Fruit fly (Drosophila melanogaster): ENCODE results near the gene CG14321.

CG14321 gene

dm6 chr3R:17759773-17760476, 26.5 kb downstream of the CG14321 start:
- TF ChIP-seq cwo (GFP tag; optimal IDR thresholded peaks at IDR 0.05) (peak; percentile 57), CG32767 (GFP tag; IDR thresholded peaks at IDR 0.05) (no peak), CG10543 (GFP tag; optimal IDR thresholded peaks at IDR 0.05) (peak; percentile 49), oc (tag; optimal IDR thresholded peaks at IDR 0.05) (no peak), sug (tag; optimal IDR thresholded peaks at IDR 0.05) (peak; percentile 83), CG3281 (GFP tag; optimal IDR thresholded peaks at IDR 0.05) (peak; percentile 27), Dbx (GFP tag; IDR thresholded peaks at IDR 0.05) (0 out of 3 replicates have a peak, but pooled peaks have one; percentile 6), slbo (GFP tag; IDR thresholded peaks at IDR 0.05) (no peak), sob (GFP tag; IDR thresholded peaks at IDR 0.05) (no peak), GATAe (GFP tag; conservative IDR thresholded peaks at IDR 0.05) (peak; percentile 78), MTF-1 (GFP tag; optimal IDR thresholded peaks at IDR 0.05; ENCODE audit: borderline replicate concordance) (peak; percentile 18), sd (tag; optimal IDR thresholded peaks at IDR 0.05) (peak; percentile 69), mirr (GFP tag; optimal IDR thresholded peaks at IDR 0.05) (peak; percentile 32), Hr78 (GFP tag; optimal IDR thresholded peaks at IDR 0.05) (peak in 1 of 2 experiments; percentile 82), CG15514 (GFP tag; optimal IDR thresholded peaks at IDR 0.05) (peak; percentile 29), CG12769 (tag; optimal IDR thresholded peaks at IDR 0.05) (peak; percentile 14), CG18619 (GFP tag; optimal IDR thresholded peaks at IDR 0.05) (no peak), exex (tag; optimal IDR thresholded peaks at IDR 0.05) (peak; percentile 95), CG8290 (GFP tag; optimal IDR thresholded peaks at IDR 0.05) (no peak), CG8290 (tag; optimal IDR thresholded peaks at IDR 0.05) (peak in 1 of 2 experiments; percentile 32), salm (tag; optimal IDR thresholded peaks at IDR 0.05) (no peak), CG11456 (GFP tag; IDR thresholded peaks at IDR 0.05) (0 out of 3 replicates have a peak, but pooled peaks have one; percentile 56), Med (GFP tag) (peak; percentile 57), CG2129 (GFP tag; IDR thresholded peaks at IDR 0.05; ENCODE audit: partially characterized antibody) (no peak), corto (GFP tag; optimal IDR thresholded peaks at IDR 0.05) (no peak), Rfx (GFP tag; IDR thresholded peaks at IDR 0.05) (0 out of 2 replicates have a peak, but pooled peaks have one; percentile 31), crol (GFP tag; IDR thresholded peaks at IDR 0.05) (peak; percentile 63), HmgZ (tag; optimal IDR thresholded peaks at IDR 0.05) (peak; percentile 2), CG4360 (GFP tag; IDR thresholded peaks at IDR 0.05) (no peak), CG13296 (GFP tag; optimal IDR thresholded peaks at IDR 0.05) (peak; percentile 14), CG7987 (GFP tag; optimal IDR thresholded peaks at IDR 0.05) (peak; percentile 4), PHDP (tag; optimal IDR thresholded peaks at IDR 0.05) (peak; percentile 1), schlank (tag; optimal IDR thresholded peaks at IDR 0.05) (peak; percentile 32), lab (GFP tag; optimal IDR thresholded peaks at IDR 0.05) (peak; percentile 67), Hmr (GFP tag; optimal IDR thresholded peaks at IDR 0.05) (peak; percentile 34), Fer3 (tag; optimal IDR thresholded peaks at IDR 0.05) (peak; percentile 13), CG18599 (GFP tag; optimal IDR thresholded peaks at IDR 0.05) (peak; percentile 57), CG34376 (GFP tag; optimal IDR thresholded peaks at IDR 0.05) (peak; percentile 39), CG31388 (GFP tag; optimal IDR thresholded peaks at IDR 0.05) (no peak), CG12071 (GFP tag; optimal IDR thresholded peaks at IDR 0.05) (peak; percentile 59), Ptx1 (GFP tag; IDR thresholded peaks at IDR 0.05) (peak; percentile 49; the same call in 1 of the 2 replicates), caup (GFP tag; optimal IDR thresholded peaks at IDR 0.05; ENCODE audit: severe bottlenecking) (peak; percentile 18), CG2678 (tag; optimal IDR thresholded peaks at IDR 0.05) (peak; percentile 40), vnd (GFP tag; IDR thresholded peaks at IDR 0.05; ENCODE audit: partially characterized antibody) (peak; percentile 20; the same call in 1 of the 3 replicates), Meics (GFP tag; optimal IDR thresholded peaks at IDR 0.05) (peak; percentile 1), grn (GFP tag; optimal IDR thresholded peaks at IDR 0.05) (peak; percentile 85), Fer1 (GFP tag; optimal IDR thresholded peaks at IDR 0.05) (peak; percentile 39)
